Worm (Caenorhabditis elegans) whole organism, midembryonic: Measurements from ENCODE around the gene srt-54.

Experiments
- flt-1 ChIP-seq: fragments of 200-800 bp; sonication (Bioruptor generic); IDR thresholded peaks from 2 replicates; pipeline ENCODE4 v1.3.6; 2022; ENCODE audit warnings: missing genetic modification characterization, missing compliant biosample characterization
- med-1 ChIP-seq: sonication (generic microtip); optimal IDR thresholded peaks from 2 replicates; lab custom pipeline; 2017; ENCODE audit warnings: missing genetic modification characterization, mild to moderate bottlenecking, missing compliant biosample characterization, antibody characterized with exemption, missing genetic modification reagents; ENCODE audit not compliant: insufficient read depth

DNA sequence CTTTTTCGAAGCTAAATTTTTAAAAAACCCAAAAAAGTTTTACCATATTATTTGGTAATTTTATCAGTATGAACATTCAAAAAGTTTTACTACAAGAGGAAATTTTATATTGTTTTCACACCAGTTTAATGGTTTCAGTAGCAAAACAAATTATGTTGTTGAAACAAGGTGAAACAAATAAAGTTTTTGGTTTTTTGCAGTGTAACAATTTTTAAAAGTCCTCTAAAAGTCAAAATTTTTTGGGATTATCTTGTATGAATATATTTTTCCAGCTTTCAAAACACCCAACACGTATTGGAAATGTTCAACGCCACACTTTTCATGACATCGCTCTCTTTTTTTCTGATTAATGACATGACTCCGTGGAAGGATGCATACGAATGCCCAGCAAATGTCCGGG, at the start of gene srt-54:
- TF ChIP-seq med-1 (GFP tag; lab: Kevin White, UChicago) (no peak), flt-1 (no peak)
